Worm (Caenorhabditis elegans): ENCODE measurements around the gene Y17D7C.6.

The Y17D7C.6 gene

ce11 chrV:18706063-18706620 is 3.5 kb upstream of the Y17D7C.6 start, which contains the start of gene Y17D7C.1:
Gene Y17D7C.1 (plus strand): TSS chrV:18706570.
- no peak for TF ChIP-seq nhr-12 (tag; optimal IDR thresholded peaks at IDR 0.05)
- TF ChIP-seq lin-39 (tag; optimal IDR thresholded peaks at IDR 0.05), result no peak
- no peak for TF ChIP-seq fos-1 (tag; optimal IDR thresholded peaks at IDR 0.05)
- TF ChIP-seq gmeb-1 (tag; optimal IDR thresholded peaks at IDR 0.05), result no peak

ce11 chrV:18708015-18708414 is 1.6 kb upstream of the Y17D7C.6 start:
- TF ChIP-seq ama-1 (optimal IDR thresholded peaks at IDR 0.05) (no peak), zag-1 (tag; optimal IDR thresholded peaks at IDR 0.05) (no peak)

DNA sequence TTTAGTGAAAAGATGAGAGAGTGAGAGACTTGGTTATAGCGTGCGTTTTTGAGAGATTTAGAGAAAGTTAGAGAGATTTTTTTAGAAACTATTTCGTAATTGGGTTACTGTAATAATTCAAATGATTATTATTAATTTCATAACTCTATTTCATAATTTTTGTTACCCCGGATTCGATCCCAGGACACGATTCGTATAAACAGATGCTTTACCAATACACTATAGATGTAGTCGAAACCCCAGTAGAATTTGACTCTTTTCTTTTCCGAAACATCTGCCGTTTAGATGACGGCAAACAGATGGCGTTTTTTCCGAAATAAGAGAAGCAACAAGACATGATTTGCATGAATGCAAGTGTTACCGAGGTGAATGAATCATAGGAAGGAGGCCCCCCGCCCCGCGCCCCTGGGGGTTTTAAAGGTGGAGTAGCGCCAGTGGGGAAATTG is 458 bp downstream of the Y17D7C.6 start:
- peak; percentile 33 for TF ChIP-seq lin-13 (GFP tag; optimal IDR thresholded peaks at IDR 0.05)
- TF ChIP-seq unc-55 (GFP tag; optimal IDR thresholded peaks at IDR 0.05), result peak; percentile 68
- TF ChIP-seq lsy-2 (tag; optimal IDR thresholded peaks at IDR 0.05), result peak in 1 of 2 experiments; percentile 64
- TF ChIP-seq zag-1 (tag; optimal IDR thresholded peaks at IDR 0.05), result no peak
- no peak for TF ChIP-seq gmeb-1 (tag; optimal IDR thresholded peaks at IDR 0.05)
- peak; percentile 88 for TF ChIP-seq sem-4 (tag; optimal IDR thresholded peaks at IDR 0.05)
- TF ChIP-seq C34F6.9 (tag; optimal IDR thresholded peaks at IDR 0.05), result peak; percentile 28

- TF ChIP-seq mdl-1 (tag; optimal IDR thresholded peaks at IDR 0.05) (no peak), nhr-11 (tag; optimal IDR thresholded peaks at IDR 0.05) (no peak), mbf-1 (tag; optimal IDR thresholded peaks at IDR 0.05) (no peak), nhr-77 (tag; optimal IDR thresholded peaks at IDR 0.05) (no peak), sem-4 (tag; optimal IDR thresholded peaks at IDR 0.05) (no peak), peb-1 (tag; optimal IDR thresholded peaks at IDR 0.05) (no peak), egl-27 (tag; optimal IDR thresholded peaks at IDR 0.05) (no peak), lin-11 (tag; optimal IDR thresholded peaks at IDR 0.05) (no peak), sma-9 (GFP tag; optimal IDR thresholded peaks at IDR 0.05) (no peak), sma-9 (tag; optimal IDR thresholded peaks at IDR 0.05) (no peak), ZK546.5 (tag; optimal IDR thresholded peaks at IDR 0.05) (no peak), R02D3.7 (tag; optimal IDR thresholded peaks at IDR 0.05) (no peak), ztf-11 (tag; optimal IDR thresholded peaks at IDR 0.05) (no peak), skn-1 (tag; optimal IDR thresholded peaks at IDR 0.05) (no peak), gmeb-1 (tag; optimal IDR thresholded peaks at IDR 0.05) (no peak)
Measured at ce11 chrV:18711362-18711761, 1.8 kb downstream of the Y17D7C.6 start.

ce11 chrV:18712118-18712517 is 2.5 kb downstream of the Y17D7C.6 start:
- TF ChIP-seq C34F6.9 (tag; optimal IDR thresholded peaks at IDR 0.05) (no peak), ceh-16 (tag; optimal IDR thresholded peaks at IDR 0.05) (no peak), nhr-21 (tag; optimal IDR thresholded peaks at IDR 0.05) (no peak), nhr-6 (tag; optimal IDR thresholded peaks at IDR 0.05) (no peak), blmp-1 (tag; optimal IDR thresholded peaks at IDR 0.05; ENCODE audit: insufficient read depth) (no peak), nhr-10 (tag; optimal IDR thresholded peaks at IDR 0.05) (no peak), nhr-25 (tag; optimal IDR thresholded peaks at IDR 0.05) (no peak), ama-1 (optimal IDR thresholded peaks at IDR 0.05) (no peak), nhr-237 (tag; optimal IDR thresholded peaks at IDR 0.05) (no peak)

ce11 chrV:18719412-18719811 is 9.8 kb downstream of the Y17D7C.6 start:
- TF ChIP-seq nhr-23 (tag; optimal IDR thresholded peaks at IDR 0.05) (peak; percentile 34), unc-39 (tag; optimal IDR thresholded peaks at IDR 0.05) (no peak)

Measured in whole organism, L2 larva.